Fruit fly (Drosophila melanogaster): Measurements from ENCODE around the gene GNBP3.

GNBP3 gene

dm6 chr3L:8990128-8990527 is 35.3 kb downstream of the GNBP3 start, which contains the start of gene CG5280:
Gene CG5280, minus strand, starts transcription at chr3L:8990228.
- TF ChIP-seq Crg-1 (GFP tag; optimal IDR thresholded peaks at IDR 0.05), result no peak
- TF ChIP-seq CG7101 (tag; optimal IDR thresholded peaks at IDR 0.05), result no peak
- peak; percentile 76 for TF ChIP-seq kay (GFP tag; ENCODE audit: borderline replicate concordance)

dm6 chr3L:8996173-8996767 is 41.4 kb downstream of the GNBP3 start:
- TF ChIP-seq Crg-1 (GFP tag; optimal IDR thresholded peaks at IDR 0.05) (peak; percentile 37), CG11617 (GFP tag; optimal IDR thresholded peaks at IDR 0.05) (peak; percentile 64), cic (GFP tag; optimal IDR thresholded peaks at IDR 0.05) (no peak), CG14711 (tag; optimal IDR thresholded peaks at IDR 0.05) (peak; percentile 89), toe (GFP tag; optimal IDR thresholded peaks at IDR 0.05) (no peak), kay (GFP tag; ENCODE audit: borderline replicate concordance) (no peak), CG33017 (tag; optimal IDR thresholded peaks at IDR 0.05) (peak; percentile 90), Hr96 (GFP tag; optimal IDR thresholded peaks at IDR 0.05) (no peak), CG1620 (GFP tag; optimal IDR thresholded peaks at IDR 0.05) (peak; percentile 74), tj (GFP tag; optimal IDR thresholded peaks at IDR 0.05) (peak; percentile 33), CG5204 (GFP tag; optimal IDR thresholded peaks at IDR 0.05) (no peak), cnc (optimal IDR thresholded peaks at IDR 0.05) (no peak), Mnt (GFP tag; optimal IDR thresholded peaks at IDR 0.05) (peak; percentile 57), bab1 (GFP tag; optimal IDR thresholded peaks at IDR 0.05) (peak; percentile 96), CG12768 (GFP tag; optimal IDR thresholded peaks at IDR 0.05) (peak; percentile 59), CG7045 (GFP tag; optimal IDR thresholded peaks at IDR 0.05) (peak; percentile 64), pad (GFP tag; optimal IDR thresholded peaks at IDR 0.05) (peak; percentile 80), CG7101 (tag; optimal IDR thresholded peaks at IDR 0.05) (peak; percentile 90), ovo (GFP tag; optimal IDR thresholded peaks at IDR 0.05) (peak; percentile 96), Clk (GFP tag; optimal IDR thresholded peaks at IDR 0.05) (peak; percentile 51)

- TF ChIP-seq ovo (GFP tag; optimal IDR thresholded peaks at IDR 0.05) (peak; percentile 85), CG7045 (GFP tag; optimal IDR thresholded peaks at IDR 0.05) (no peak), CG1620 (GFP tag; optimal IDR thresholded peaks at IDR 0.05) (no peak), CG7101 (tag; optimal IDR thresholded peaks at IDR 0.05) (no peak), CG11617 (GFP tag; optimal IDR thresholded peaks at IDR 0.05) (peak; percentile 55), cic (GFP tag; optimal IDR thresholded peaks at IDR 0.05) (peak; percentile 42), tj (GFP tag; optimal IDR thresholded peaks at IDR 0.05) (peak; percentile 91), kay (GFP tag; ENCODE audit: borderline replicate concordance) (no peak), CG12768 (GFP tag; optimal IDR thresholded peaks at IDR 0.05) (peak; percentile 49), pad (GFP tag; optimal IDR thresholded peaks at IDR 0.05) (peak; percentile 99)
Observed at dm6 chr3L:8996899-8997685, 42.3 kb downstream of the GNBP3 start.

- TF ChIP-seq CG14711 (tag; optimal IDR thresholded peaks at IDR 0.05) (peak; percentile 6), Hr96 (GFP tag; optimal IDR thresholded peaks at IDR 0.05) (no peak), CG12768 (GFP tag; optimal IDR thresholded peaks at IDR 0.05) (no peak), cnc (optimal IDR thresholded peaks at IDR 0.05) (no peak), CG1620 (GFP tag; optimal IDR thresholded peaks at IDR 0.05) (peak; percentile 62), pad (GFP tag; optimal IDR thresholded peaks at IDR 0.05) (no peak), toe (GFP tag; optimal IDR thresholded peaks at IDR 0.05) (peak; percentile 46), CG33017 (tag; optimal IDR thresholded peaks at IDR 0.05) (no peak), tj (GFP tag; optimal IDR thresholded peaks at IDR 0.05) (peak; percentile 17), kay (GFP tag; ENCODE audit: borderline replicate concordance) (no peak), Mnt (GFP tag; optimal IDR thresholded peaks at IDR 0.05) (peak; percentile 55), cic (GFP tag; optimal IDR thresholded peaks at IDR 0.05) (no peak), ovo (GFP tag; optimal IDR thresholded peaks at IDR 0.05) (peak; percentile 57), CG7045 (GFP tag; optimal IDR thresholded peaks at IDR 0.05) (no peak), CG11617 (GFP tag; optimal IDR thresholded peaks at IDR 0.05) (peak; percentile 4), Clk (GFP tag; optimal IDR thresholded peaks at IDR 0.05) (no peak), bab1 (GFP tag; optimal IDR thresholded peaks at IDR 0.05) (peak; percentile 74), CG7101 (tag; optimal IDR thresholded peaks at IDR 0.05) (no peak), Crg-1 (GFP tag; optimal IDR thresholded peaks at IDR 0.05) (no peak), CG5204 (GFP tag; optimal IDR thresholded peaks at IDR 0.05) (no peak)
Observed at dm6 chr3L:8997686-8998239, 42.9 kb downstream of the GNBP3 start, which contains the start of the genes smg and CG5087. Gene smg, minus strand, starts transcription at chr3L:8997989. Gene CG5087, plus strand, starts transcription at chr3L:8998184.

dm6 chr3L:9002527-9002926 is 47.7 kb downstream of the GNBP3 start:
- no peak for TF ChIP-seq tj (GFP tag; optimal IDR thresholded peaks at IDR 0.05)

dm6 chr3L:9003369-9003768 is 48.5 kb downstream of the GNBP3 start:
- TF ChIP-seq cic (GFP tag; optimal IDR thresholded peaks at IDR 0.05) (no peak), Clk (GFP tag; optimal IDR thresholded peaks at IDR 0.05) (no peak), Mnt (GFP tag; optimal IDR thresholded peaks at IDR 0.05) (no peak), cnc (optimal IDR thresholded peaks at IDR 0.05) (no peak)

Data from whole organism, adult.